Worm (Caenorhabditis elegans) whole organism, mixed stage, embryonic: Measurements from ENCODE around the gene T08B1.1.

Source experiments
- bed-3 ChIP-seq: fragments of 200-800 bp; sonication (Bioruptor generic); optimal IDR thresholded peaks from 3 replicates; lab custom pipeline; 2018; ENCODE audit warnings: mild to moderate bottlenecking, missing genetic modification characterization, moderate library complexity, missing compliant biosample characterization
- blmp-1 ChIP-seq: fragments of 150-350 bp; optimal IDR thresholded peaks from 2 replicates; lab custom pipeline; 2014; ENCODE audit warnings: missing biosample characterization, missing genetic modification characterization
- ceh-39 ChIP-seq: fragments of 150-350 bp; optimal IDR thresholded peaks from 2 replicates; lab custom pipeline; 2014; ENCODE audit warnings: missing biosample characterization, missing genetic modification characterization
- ceh-43 ChIP-seq: fragments of 200-800 bp; sonication (Bioruptor generic); optimal IDR thresholded peaks from 2 replicates; lab custom pipeline; 2018; ENCODE audit warnings: mild to moderate bottlenecking, missing genetic modification characterization, moderate library complexity, missing compliant biosample characterization
- ceh-83 ChIP-seq: fragments of 200-800 bp; sonication (Bioruptor generic); optimal IDR thresholded peaks from 2 replicates; lab custom pipeline; 2018; ENCODE audit warnings: mild to moderate bottlenecking, missing genetic modification characterization, missing compliant biosample characterization
- ces-1 ChIP-seq: fragments of 150-350 bp; optimal IDR thresholded peaks from 2 replicates; lab custom pipeline; 2014; ENCODE audit warnings: missing biosample characterization, missing genetic modification reagents, missing genetic modification characterization
- cnd-1 ChIP-seq: fragments of 200-800 bp; sonication (Bioruptor generic); optimal IDR thresholded peaks from 2 replicates; lab custom pipeline; 2018; ENCODE audit warnings: mild to moderate bottlenecking, missing genetic modification characterization, missing compliant biosample characterization
- elt-1 ChIP-seq: sonication (generic microtip); optimal IDR thresholded peaks from 2 replicates; lab custom pipeline; 2017; ENCODE audit warnings: missing genetic modification characterization, mild to moderate bottlenecking, missing compliant biosample characterization, antibody characterized with exemption, moderate library complexity, borderline replicate concordance; ENCODE audit not compliant: insufficient read depth
- flh-1 ChIP-seq: fragments of 200-800 bp; sonication (Bioruptor generic); optimal IDR thresholded peaks from 2 replicates; lab custom pipeline; 2018; ENCODE audit warnings: mild to moderate bottlenecking, missing genetic modification characterization, moderate library complexity, missing compliant biosample characterization
- hlh-1 ChIP-seq: fragments of 150-350 bp; optimal IDR thresholded peaks from 2 replicates; lab custom pipeline; 2014; ENCODE audit warnings: missing biosample characterization, missing genetic modification reagents, missing genetic modification characterization
- lin-13 ChIP-seq: fragments of 150-350 bp; optimal IDR thresholded peaks from 2 replicates; lab custom pipeline; 2014; ENCODE audit warnings: missing biosample characterization, missing genetic modification characterization
- lin-32 ChIP-seq: fragments of 200-800 bp; sonication (Bioruptor generic); optimal IDR thresholded peaks from 2 replicates; lab custom pipeline; 2018; ENCODE audit warnings: mild to moderate bottlenecking, missing genetic modification characterization, missing compliant biosample characterization
- lsy-2 ChIP-seq: fragments of 150-350 bp; optimal IDR thresholded peaks from 2 replicates; lab custom pipeline; 2014; ENCODE audit warnings: missing biosample characterization, missing genetic modification characterization
- mab-5 ChIP-seq: fragments of 150-350 bp; optimal IDR thresholded peaks from 2 replicates; lab custom pipeline; 2014; ENCODE audit warnings: missing biosample characterization, missing genetic modification characterization
- mep-1 ChIP-seq: fragments of 150-350 bp; optimal IDR thresholded peaks from 2 replicates; lab custom pipeline; 2017; ENCODE audit warnings: missing biosample characterization, missing genetic modification reagents, missing genetic modification characterization, inconsistent platforms
- mls-2 ChIP-seq: sonication (generic microtip); optimal IDR thresholded peaks from 2 replicates; lab custom pipeline; 2016; ENCODE audit warnings: mild to moderate bottlenecking, missing genetic modification characterization, moderate library complexity, missing compliant biosample characterization
- nhr-12 ChIP-seq: fragments of 150-350 bp; optimal IDR thresholded peaks from 2 replicates; lab custom pipeline; 2014; ENCODE audit warnings: missing biosample characterization, missing genetic modification characterization
- nhr-28 ChIP-seq: fragments of 150-350 bp; optimal IDR thresholded peaks from 2 replicates; lab custom pipeline; 2014; ENCODE audit warnings: missing biosample characterization, missing genetic modification characterization
- nhr-76 ChIP-seq: sonication (generic microtip); optimal IDR thresholded peaks from 2 replicates; lab custom pipeline; 2017; ENCODE audit warnings: missing biosample characterization, missing genetic modification characterization
- pha-4 ChIP-seq: fragments of 150-350 bp; optimal IDR thresholded peaks from 2 replicates; lab custom pipeline; 2018; ENCODE audit warnings: missing biosample characterization, missing genetic modification reagents, missing genetic modification characterization
- sem-2 ChIP-seq: fragments of 200-800 bp; sonication (Bioruptor generic); optimal IDR thresholded peaks from 2 replicates; lab custom pipeline; 2018; ENCODE audit warnings: mild to moderate bottlenecking, missing genetic modification characterization, missing compliant biosample characterization
- snpc-4 ChIP-seq: fragments of 150-350 bp; optimal IDR thresholded peaks from 2 replicates; lab custom pipeline; 2014; ENCODE audit warnings: missing biosample characterization, missing genetic modification characterization
- sptf-1 ChIP-seq: sonication (generic microtip); optimal IDR thresholded peaks from 2 replicates; lab custom pipeline; 2017; ENCODE audit warnings: mild to moderate bottlenecking, missing genetic modification characterization, moderate library complexity, missing compliant biosample characterization
- tbx-8 ChIP-seq: fragments of 200-800 bp; sonication (Bioruptor generic); optimal IDR thresholded peaks from 2 replicates; lab custom pipeline; 2018; ENCODE audit warnings: mild to moderate bottlenecking, missing genetic modification characterization, moderate library complexity, missing compliant biosample characterization
- unc-120 ChIP-seq: sonication (generic microtip); optimal IDR thresholded peaks from 2 replicates; lab custom pipeline; 2017; ENCODE audit warnings: missing genetic modification characterization, missing compliant biosample characterization; ENCODE audit not compliant: poor library complexity, severe bottlenecking
- unc-39 ChIP-seq: fragments of 150-350 bp; optimal IDR thresholded peaks from 2 replicates; lab custom pipeline; 2014; ENCODE audit warnings: missing biosample characterization, missing genetic modification characterization
- zip-8 ChIP-seq: fragments of 150-350 bp; optimal IDR thresholded peaks from 2 replicates; lab custom pipeline; 2014; ENCODE audit warnings: missing biosample characterization, missing genetic modification characterization
- ztf-11 ChIP-seq: fragments of 150-350 bp; optimal IDR thresholded peaks from 2 replicates; lab custom pipeline; 2014; ENCODE audit warnings: missing biosample characterization, missing genetic modification characterization

The T08B1.1 gene

DNA sequence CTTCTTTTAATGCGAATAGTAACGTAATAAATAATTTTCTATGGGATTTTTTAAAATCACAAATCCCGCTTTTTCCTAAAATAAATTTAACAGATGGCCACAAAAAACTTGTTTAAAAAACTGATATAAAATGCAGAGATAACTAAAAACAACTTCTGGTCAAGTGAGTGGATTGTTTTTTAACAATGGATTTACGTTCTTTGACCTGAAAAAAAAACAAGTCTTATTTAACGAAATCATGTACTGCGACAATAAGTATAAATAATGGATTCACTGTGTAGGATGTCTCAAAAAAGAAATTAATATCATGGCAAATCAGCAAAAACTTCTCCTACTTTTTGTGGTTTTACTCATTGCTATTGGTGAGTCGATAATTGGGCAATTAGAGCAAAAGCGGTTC, 29.7 kb downstream of the T08B1.1 start, which contains the start of gene fipr-25:
fipr-25 (plus strand) TSS at position 301 of the 400 bp plus-strand sequence.
- TF ChIP-seq ceh-83: no peak
- no peak for TF ChIP-seq snpc-4
- TF ChIP-seq bed-3 (GFP tag; lab: Kevin White, UChicago): no peak
- TF ChIP-seq tbx-8 (GFP tag; lab: Kevin White, UChicago): no peak
- TF ChIP-seq elt-1 (tag; lab: Kevin White, UChicago): no peak
- TF ChIP-seq nhr-12 (tag; lab: Kevin White, UChicago): no peak
- TF ChIP-seq unc-39 (tag; lab: Kevin White, UChicago): no peak
- no peak for TF ChIP-seq sptf-1 (tag; lab: Kevin White, UChicago)
- no peak for TF ChIP-seq mep-1 (tag; lab: Kevin White, UChicago)
- TF ChIP-seq cnd-1 (tag; lab: Kevin White, UChicago): no peak
- no peak for TF ChIP-seq unc-120 (tag; lab: Kevin White, UChicago)
- TF ChIP-seq blmp-1 (tag; lab: Kevin White, UChicago): no peak
- no peak for TF ChIP-seq pha-4 (tag; lab: Kevin White, UChicago)
- no peak for TF ChIP-seq flh-1 (GFP tag; lab: Kevin White, UChicago)
- TF ChIP-seq zip-8 (tag; lab: Kevin White, UChicago): no peak
- TF ChIP-seq lsy-2 (tag; lab: Kevin White, UChicago): no peak
- no peak for TF ChIP-seq ceh-39 (tag; lab: Kevin White, UChicago)
- TF ChIP-seq, all 35 proteins: peak for 0

- no peak for TF ChIP-seq nhr-28 (tag; lab: Kevin White, UChicago)
- TF ChIP-seq mab-5 (tag; lab: Kevin White, UChicago): no peak
- TF ChIP-seq ceh-83: no peak
- no peak for TF ChIP-seq lin-13 (tag; lab: Kevin White, UChicago)
- no peak for TF ChIP-seq zip-8 (tag; lab: Kevin White, UChicago)
- no peak for TF ChIP-seq lin-32 (GFP tag; lab: Kevin White, UChicago)
- no peak for TF ChIP-seq pha-4 (tag; lab: Kevin White, UChicago)
- no peak for TF ChIP-seq ceh-43 (GFP tag; lab: Kevin White, UChicago)
- TF ChIP-seq sem-2 (GFP tag; lab: Kevin White, UChicago): no peak
- no peak for TF ChIP-seq bed-3 (GFP tag; lab: Kevin White, UChicago)
- no peak for TF ChIP-seq ces-1 (GFP tag; lab: Kevin White, UChicago)
- no peak for TF ChIP-seq ztf-11 (tag; lab: Kevin White, UChicago)
- no peak for TF ChIP-seq blmp-1 (tag; lab: Kevin White, UChicago)
- no peak for TF ChIP-seq ceh-39 (tag; lab: Kevin White, UChicago)
- TF ChIP-seq cnd-1 (tag; lab: Kevin White, UChicago): no peak
Measured at ce11 chrV:1955246-1955645, 31.6 kb downstream of the T08B1.1 start.

DNA sequence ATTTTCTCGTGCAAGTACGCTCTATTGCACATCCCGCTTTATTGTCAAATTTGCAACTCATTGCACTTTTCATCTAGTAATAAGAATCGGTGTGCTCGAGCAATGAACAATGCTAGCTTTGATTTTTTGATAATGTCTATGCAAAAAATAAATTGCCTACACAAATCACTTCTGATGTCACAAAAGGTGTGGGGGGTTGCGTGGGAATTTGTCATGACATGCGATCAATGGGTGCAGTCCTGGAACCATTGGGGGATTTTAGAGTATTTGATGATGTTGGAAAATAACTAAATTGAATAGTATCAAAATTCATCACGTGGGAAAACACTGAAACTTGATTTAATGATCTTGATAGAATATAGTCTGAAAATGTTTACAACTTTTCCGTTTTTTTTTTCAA, 41.0 kb downstream of the T08B1.1 start:
- TF ChIP-seq tbx-8 (GFP tag; lab: Kevin White, UChicago) (no peak), elt-1 (tag; lab: Kevin White, UChicago) (no peak), nhr-76 (no peak)
- TF ChIP-seq, all 35 proteins: peak for 0

DNA sequence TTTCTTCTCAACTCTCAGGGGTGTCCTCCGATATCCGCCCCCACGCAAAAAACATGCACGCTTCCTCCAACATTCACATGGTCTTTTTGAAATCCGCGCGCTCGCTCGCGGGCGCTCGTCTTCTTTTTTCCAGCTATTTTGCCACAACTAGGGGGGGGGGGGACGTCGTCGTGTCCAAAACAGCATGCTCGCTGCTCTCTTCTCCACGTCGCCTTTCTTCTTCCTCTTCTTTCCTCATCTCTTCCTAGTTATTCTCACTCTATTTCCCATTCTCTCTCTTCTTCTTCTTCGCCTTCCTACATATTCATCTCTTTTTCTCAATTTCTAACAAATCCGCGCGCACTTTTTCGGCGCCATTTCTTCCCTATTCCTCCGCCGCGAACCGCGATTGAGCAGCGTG, 43.4 kb downstream of the T08B1.1 start:
- TF ChIP-seq flh-1 (GFP tag; lab: Kevin White, UChicago): no peak
- no peak for TF ChIP-seq hlh-1
- no peak for TF ChIP-seq ztf-11 (tag; lab: Kevin White, UChicago)

- TF ChIP-seq lin-32 (GFP tag; lab: Kevin White, UChicago): no peak
- no peak for TF ChIP-seq flh-1 (GFP tag; lab: Kevin White, UChicago)
- TF ChIP-seq mls-2 (tag; lab: Kevin White, UChicago): no peak
- no peak for TF ChIP-seq mab-5 (tag; lab: Kevin White, UChicago)
- TF ChIP-seq pha-4 (tag; lab: Kevin White, UChicago): no peak
- no peak for TF ChIP-seq mep-1 (tag; lab: Kevin White, UChicago)
- TF ChIP-seq unc-120 (tag; lab: Kevin White, UChicago): no peak
- no peak for TF ChIP-seq zip-8 (tag; lab: Kevin White, UChicago)
- no peak for TF ChIP-seq ceh-43 (GFP tag; lab: Kevin White, UChicago)
- no peak for TF ChIP-seq tbx-8 (GFP tag; lab: Kevin White, UChicago)
- no peak for TF ChIP-seq cnd-1 (tag; lab: Kevin White, UChicago)
Measured at ce11 chrV:1940472-1941221, 46.2 kb downstream of the T08B1.1 start.
